Fruit fly (Drosophila melanogaster): Measurements from ENCODE around the gene SNF4Agamma.

- no peak for TF ChIP-seq Dll (optimal IDR thresholded peaks at IDR 0.05)
- TF ChIP-seq usp (GFP tag; optimal IDR thresholded peaks at IDR 0.05), result no peak
- no peak for TF ChIP-seq pan (optimal IDR thresholded peaks at IDR 0.05)
Observed at dm6 chr3R:21107907-21108591, 32.5 kb upstream of the SNF4Agamma start, which contains the start of the genes Sec15 and rtet.

Measured in whole organism.